Fruit fly (Drosophila melanogaster): ENCODE measurements around the gene CG13010.

- no peak for TF ChIP-seq dac (GFP tag; optimal IDR thresholded peaks at IDR 0.05)
- no peak for TF ChIP-seq pdm3 (GFP tag; optimal IDR thresholded peaks at IDR 0.05)
- TF ChIP-seq fkh (GFP tag; optimal IDR thresholded peaks at IDR 0.05) = no peak
Observed at dm6 chrX:16648435-16648781, 30.3 kb downstream of the CG13010 start.

Data from whole organism, prepupa.